Fruit fly (Drosophila melanogaster): ENCODE measurements around the gene Ugt301D1.

Ugt301D1 gene

dm6 chr2L:18468010-18468409, 41.4 kb upstream of the Ugt301D1 start (continued):
- TF ChIP-seq CG16779 (tag; optimal IDR thresholded peaks at IDR 0.05) (no peak), CG7368 (GFP tag; optimal IDR thresholded peaks at IDR 0.05) (no peak), fkh (GFP tag; optimal IDR thresholded peaks at IDR 0.05) (no peak), CG11902 (GFP tag; optimal IDR thresholded peaks at IDR 0.05) (peak; percentile 18), Gug (GFP tag; IDR thresholded peaks at IDR 0.05) (no peak), cyc (GFP tag; optimal IDR thresholded peaks at IDR 0.05) (peak; percentile 41), Sox14 (GFP tag; optimal IDR thresholded peaks at IDR 0.05) (no peak), CG32006 (GFP tag; optimal IDR thresholded peaks at IDR 0.05) (peak; percentile 71), fd59A (GFP tag; optimal IDR thresholded peaks at IDR 0.05) (no peak), dac (GFP tag; optimal IDR thresholded peaks at IDR 0.05) (no peak), dsx (GFP tag; optimal IDR thresholded peaks at IDR 0.05; ENCODE audit: poor library complexity, severe bottlenecking) (no peak), Hr38 (GFP tag; optimal IDR thresholded peaks at IDR 0.05) (no peak), pdm3 (GFP tag; optimal IDR thresholded peaks at IDR 0.05) (peak; percentile 22)

- TF ChIP-seq acj6 (GFP tag; optimal IDR thresholded peaks at IDR 0.05) (peak; percentile 21), Hr38 (GFP tag; optimal IDR thresholded peaks at IDR 0.05) (no peak), CG31627 (GFP tag; optimal IDR thresholded peaks at IDR 0.05) (peak; percentile 30), vri (GFP tag; optimal IDR thresholded peaks at IDR 0.05) (peak; percentile 97), Eip93F (GFP tag; optimal IDR thresholded peaks at IDR 0.05) (no peak), Ets21C (GFP tag; optimal IDR thresholded peaks at IDR 0.05) (no peak), ss (GFP tag; optimal IDR thresholded peaks at IDR 0.05) (peak; percentile 20 to 27), lz (GFP tag; optimal IDR thresholded peaks at IDR 0.05) (peak; percentile 2), topi (GFP tag; optimal IDR thresholded peaks at IDR 0.05) (no peak), dsx (GFP tag; optimal IDR thresholded peaks at IDR 0.05; ENCODE audit: poor library complexity, severe bottlenecking) (no peak), CG8119 (GFP tag; IDR thresholded peaks at IDR 0.05) (peak; percentile 58; the same call in 2 of the 3 replicates), esn (GFP tag; optimal IDR thresholded peaks at IDR 0.05) (peak; percentile 8), CG6276 (GFP tag; optimal IDR thresholded peaks at IDR 0.05) (no peak), CG6163 (GFP tag; IDR thresholded peaks at IDR 0.05) (peak; percentile 80; the same call in 2 of the 3 replicates), achi (GFP tag; optimal IDR thresholded peaks at IDR 0.05) (peak; percentile 28), CG6854 (GFP tag; optimal IDR thresholded peaks at IDR 0.05) (no peak), fd85E (GFP tag; optimal IDR thresholded peaks at IDR 0.05) (peak; percentile 3), Ets96B (tag; optimal IDR thresholded peaks at IDR 0.05) (peak; percentile 9), CG8632 (GFP tag; optimal IDR thresholded peaks at IDR 0.05) (no peak), Sox102F (GFP tag; optimal IDR thresholded peaks at IDR 0.05) (no peak), Eip78C (GFP tag) (peak; percentile 57), Blimp-1 (GFP tag; optimal IDR thresholded peaks at IDR 0.05) (no peak), CG7368 (GFP tag; optimal IDR thresholded peaks at IDR 0.05) (peak; percentile 45), Sox15 (GFP tag; optimal IDR thresholded peaks at IDR 0.05) (no peak), CG32006 (GFP tag; optimal IDR thresholded peaks at IDR 0.05) (no peak), CG8319 (GFP tag; optimal IDR thresholded peaks at IDR 0.05) (no peak), cyc (GFP tag; optimal IDR thresholded peaks at IDR 0.05) (no peak), CG6808 (GFP tag; optimal IDR thresholded peaks at IDR 0.05) (no peak), dac (GFP tag; optimal IDR thresholded peaks at IDR 0.05) (peak; percentile 22), OdsH (GFP tag; optimal IDR thresholded peaks at IDR 0.05) (peak; percentile 7), CG34406 (GFP tag; optimal IDR thresholded peaks at IDR 0.05) (no peak), CG3032 (tag; optimal IDR thresholded peaks at IDR 0.05) (no peak), CG11762 (GFP tag; optimal IDR thresholded peaks at IDR 0.05; ENCODE audit: insufficient read depth) (no peak), svp (GFP tag) (peak; percentile 53), Smox (GFP tag; optimal IDR thresholded peaks at IDR 0.05) (no peak), net (GFP tag; optimal IDR thresholded peaks at IDR 0.05) (peak; percentile 44), spab (GFP tag; optimal IDR thresholded peaks at IDR 0.05) (no peak), CG6792 (GFP tag; optimal IDR thresholded peaks at IDR 0.05) (peak; percentile 22), salr (GFP tag; optimal IDR thresholded peaks at IDR 0.05) (no peak), CG11902 (GFP tag; optimal IDR thresholded peaks at IDR 0.05) (no peak), Gug (GFP tag; IDR thresholded peaks at IDR 0.05) (peak; percentile 28; the same call in 1 of the 2 replicates), fd59A (GFP tag; optimal IDR thresholded peaks at IDR 0.05) (no peak), Sox14 (GFP tag; optimal IDR thresholded peaks at IDR 0.05) (no peak), Eip75B (GFP tag; optimal IDR thresholded peaks at IDR 0.05) (peak; percentile 53), fkh (GFP tag; optimal IDR thresholded peaks at IDR 0.05) (no peak), Hr39 (GFP tag; optimal IDR thresholded peaks at IDR 0.05) (peak; percentile 47)
Measured at dm6 chr2L:18468607-18469015, 40.7 kb upstream of the Ugt301D1 start.
